Fruit fly (Drosophila melanogaster) whole organism, wandering third instar larva: ENCODE results near the gene CG13040.

Experiments
- Abd-B ChIP-seq: fragments of >200 bp; optimal IDR thresholded peaks from 2 replicates; lab custom pipeline; 2017; ENCODE audit warnings: missing biosample characterization, missing genetic modification characterization
- CG9705 ChIP-seq: fragments of 200-800 bp; sonication (Bioruptor generic); optimal IDR thresholded peaks from 2 replicates; lab custom pipeline; 2018; ENCODE audit warnings: missing biosample characterization, mild to moderate bottlenecking, missing genetic modification characterization
- CrebA ChIP-seq: fragments of 200-800 bp; sonication (Bioruptor generic); optimal IDR thresholded peaks from 2 replicates; lab custom pipeline; 2016; ENCODE audit warnings: missing biosample characterization, mild to moderate bottlenecking, missing genetic modification characterization, borderline replicate concordance
- Dfd ChIP-seq: fragments of >200 bp; optimal IDR thresholded peaks from 2 replicates; lab custom pipeline; 2017; ENCODE audit warnings: missing biosample characterization, missing genetic modification characterization
- GATAd ChIP-seq: sonication (Bioruptor generic); optimal IDR thresholded peaks from 2 replicates; lab custom pipeline; 2016; ENCODE audit warnings: missing biosample characterization, missing genetic modification characterization
- HLH106 ChIP-seq: fragments of 200-800 bp; optimal IDR thresholded peaks from 3 replicates; lab custom pipeline; 2019; ENCODE audit warnings: missing biosample characterization, mild to moderate bottlenecking, missing genetic modification characterization, moderate library complexity
- Hnf4 ChIP-seq: fragments of 200-800 bp; sonication (Bioruptor generic); optimal IDR thresholded peaks from 2 replicates; lab custom pipeline; 2016; ENCODE audit warnings: missing biosample characterization, mild to moderate bottlenecking, missing genetic modification characterization
- Hr78 ChIP-seq: fragments of >200 bp; optimal IDR thresholded peaks from 2 replicates; lab custom pipeline; 2017; ENCODE audit warnings: missing biosample characterization, missing genetic modification characterization
- Hr83 ChIP-seq: fragments of 200-300 bp; sonication (Bioruptor generic); optimal IDR thresholded peaks from 2 replicates; lab custom pipeline; 2016; ENCODE audit warnings: missing biosample characterization, mild to moderate bottlenecking, missing genetic modification characterization, moderate library complexity; ENCODE audit not compliant: poor library complexity, severe bottlenecking
- Mio ChIP-seq: sonication (Bioruptor generic); optimal IDR thresholded peaks from 2 replicates; lab custom pipeline; 2016; ENCODE audit warnings: missing biosample characterization, missing genetic modification characterization
- Myc ChIP-seq: fragments of >200 bp; optimal IDR thresholded peaks from 2 replicates; lab custom pipeline; 2017
- N ChIP-seq: fragments of >200 bp; optimal IDR thresholded peaks from 2 replicates; lab custom pipeline; 2018; ENCODE audit warnings: missing biosample characterization, missing external identifiers, missing genetic modification characterization
- OdsH ChIP-seq: fragments of 200-800 bp; sonication (Bioruptor generic); optimal IDR thresholded peaks from 2 replicates; lab custom pipeline; 2016; ENCODE audit warnings: missing biosample characterization, mild to moderate bottlenecking, missing genetic modification characterization
- Rel ChIP-seq, 2 experiments: fragments of 200-800 bp; sonication (Bioruptor generic) in 1 of 2; optimal IDR thresholded peaks; 2 replicates in 1 of 2; 3 replicates in 1 of 2; lab custom pipeline; 2016 to 2019; ENCODE audit warnings: mild to moderate bottlenecking in 2 of 2, missing biosample characterization in 2 of 2, missing genetic modification characterization in 2 of 2, moderate library complexity in 1 of 2
- Vsx2 ChIP-seq: fragments of 200-300, 225-300 bp; sonication (Bioruptor generic); optimal IDR thresholded peaks from 2 replicates; lab custom pipeline; 2018; ENCODE audit warnings: missing biosample characterization, missing genetic modification characterization; ENCODE audit not compliant: partially characterized antibody
- br ChIP-seq: fragments of 200-800 bp; sonication (Bioruptor generic); optimal IDR thresholded peaks from 2 replicates; lab custom pipeline; 2016; ENCODE audit warnings: missing biosample characterization, missing genetic modification characterization
- dl ChIP-seq, 2 experiments: fragments of 175-275, 200-275 bp in 1 of 2; fragments of 200-275 bp in 1 of 2; sonication (Bioruptor generic); optimal IDR thresholded peaks; lab custom pipeline; 2018; ENCODE audit warnings: mild to moderate bottlenecking in 2 of 2, missing biosample characterization in 2 of 2, missing genetic modification characterization in 2 of 2, moderate library complexity in 2 of 2; ENCODE audit not compliant: partially characterized antibody in 2 of 2, insufficient read depth in 1 of 2
- dsf ChIP-seq: sonication (Bioruptor generic); optimal IDR thresholded peaks from 2 replicates; lab custom pipeline; 2016; ENCODE audit warnings: missing biosample characterization, missing genetic modification characterization, borderline replicate concordance
- ey ChIP-seq: fragments of 200-800 bp; sonication (Bioruptor generic); optimal IDR thresholded peaks from 2 replicates; lab custom pipeline; 2016; ENCODE audit warnings: missing biosample characterization, missing genetic modification characterization
- foxo ChIP-seq, 2 experiments: fragments of 200-800 bp; sonication (Bioruptor generic); optimal IDR thresholded peaks; 2 replicates in 1 of 2; 3 replicates in 1 of 2; lab custom pipeline; 2016 to 2017; ENCODE audit warnings: missing biosample characterization in 2 of 2, missing genetic modification characterization in 2 of 2
- fru ChIP-seq: fragments of 200-800 bp; sonication (Bioruptor generic); optimal IDR thresholded peaks from 3 replicates; lab custom pipeline; 2016; ENCODE audit warnings: missing biosample characterization, mild to moderate bottlenecking, missing genetic modification characterization
- h ChIP-seq: fragments of 200-800 bp; sonication (Bioruptor generic); optimal IDR thresholded peaks from 3 replicates; lab custom pipeline; 2016; ENCODE audit warnings: missing biosample characterization, mild to moderate bottlenecking, missing genetic modification characterization
- jim ChIP-seq: fragments of 175-275, 200-325 bp; sonication (Bioruptor generic); optimal IDR thresholded peaks from 2 replicates; lab custom pipeline; 2016; ENCODE audit warnings: missing biosample characterization, mild to moderate bottlenecking, missing genetic modification characterization
- lola ChIP-seq: fragments of >200 bp; optimal IDR thresholded peaks from 2 replicates; lab custom pipeline; 2017; ENCODE audit warnings: missing biosample characterization, missing genetic modification characterization
- rgr ChIP-seq: fragments of 200-800 bp; sonication (Bioruptor generic); optimal IDR thresholded peaks from 3 replicates; lab custom pipeline; 2016; ENCODE audit warnings: missing biosample characterization, mild to moderate bottlenecking, missing genetic modification characterization
- sv ChIP-seq: fragments of 200-800 bp; sonication (Bioruptor generic); optimal IDR thresholded peaks from 3 replicates; lab custom pipeline; 2016; ENCODE audit warnings: missing biosample characterization, missing genetic modification characterization
- usp ChIP-seq: fragments of >200 bp; optimal IDR thresholded peaks from 2 replicates; lab custom pipeline; 2017; ENCODE audit warnings: missing biosample characterization, missing genetic modification characterization
- woc ChIP-seq: sonication (Bioruptor generic); optimal IDR thresholded peaks from 2 replicates; lab custom pipeline; 2016; ENCODE audit warnings: missing biosample characterization, mild to moderate bottlenecking, missing genetic modification characterization

CG13040 gene

DNA sequence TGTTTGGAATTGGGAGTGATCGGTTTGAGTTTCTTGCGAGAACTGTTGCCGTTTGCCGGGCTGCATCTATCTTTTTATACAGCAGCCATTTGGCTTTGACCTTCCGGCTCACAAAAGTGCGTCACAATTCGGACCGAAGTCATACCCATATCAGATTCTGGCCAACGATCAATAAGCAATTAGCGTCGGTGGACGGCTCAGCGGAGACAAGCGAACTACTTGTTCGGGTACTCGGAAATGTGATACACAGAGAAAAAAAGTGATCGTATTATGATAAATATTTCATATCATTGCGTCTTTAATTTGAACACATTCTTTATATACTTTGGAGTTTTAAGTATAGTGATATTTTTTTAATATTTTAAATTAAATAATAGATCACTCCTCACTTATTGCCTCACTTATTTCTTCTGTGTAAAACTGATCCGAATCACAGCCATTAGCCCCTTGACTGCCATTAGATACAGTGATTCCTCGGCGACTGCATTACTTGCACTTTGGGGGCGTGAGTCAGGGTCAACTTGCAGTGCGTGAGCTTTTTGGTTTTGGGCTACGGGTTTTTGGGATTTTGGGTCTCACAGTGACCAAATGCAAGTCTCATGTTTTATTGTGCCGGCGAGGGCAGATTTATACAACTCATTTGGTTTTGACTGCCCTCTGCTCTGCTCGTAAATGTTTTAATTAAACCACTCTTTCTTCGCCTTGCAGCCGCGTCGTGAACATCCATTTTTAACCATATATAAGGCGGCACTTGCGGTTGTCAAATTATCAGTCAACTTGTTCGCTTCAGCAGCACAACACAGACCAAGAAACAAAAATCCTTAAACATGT, 20.5 kb downstream of the CG13040 start, which contains the start of the genes CG13043 and CG13063:
Gene CG13043 (minus strand): TSS at position 51 of the 831 bp plus-strand sequence.
Gene CG13063 (plus strand): TSS at position 781 of the 831 bp plus-strand sequence.
- TF ChIP-seq Mio (GFP tag; lab: Kevin White, UChicago) (no peak), Hnf4 (GFP tag; lab: Kevin White, UChicago) (no peak), woc (GFP tag; lab: Kevin White, UChicago) (no peak), Myc (lab: Kevin White, UChicago) (no peak), ey (GFP tag; lab: Kevin White, UChicago) (no peak)

DNA sequence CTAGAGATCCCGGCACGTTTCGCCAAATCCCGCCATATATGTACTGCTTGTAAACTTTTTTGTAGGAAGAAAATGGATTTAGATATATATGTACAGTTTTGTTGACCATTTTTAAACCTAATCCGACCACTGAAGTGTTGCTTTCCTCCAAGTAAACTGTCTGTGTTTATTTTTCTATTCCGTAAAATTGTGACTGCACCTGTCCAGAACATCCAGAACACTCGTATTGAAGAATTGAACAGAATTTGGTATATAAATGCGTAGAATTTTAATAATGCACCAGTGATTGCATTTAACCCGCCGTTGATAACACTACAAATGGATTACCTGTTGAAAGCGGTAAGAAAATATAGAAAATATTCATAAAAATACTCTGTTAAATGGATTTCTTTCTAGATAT, 22.6 kb downstream of the CG13040 start, which contains the start of gene CG43249:
Gene CG43249 (plus strand): TSS at position 301 of the 400 bp plus-strand sequence.
- no peak for TF ChIP-seq CG9705
- TF ChIP-seq CrebA (GFP tag; lab: Kevin White, UChicago), result no peak

DNA sequence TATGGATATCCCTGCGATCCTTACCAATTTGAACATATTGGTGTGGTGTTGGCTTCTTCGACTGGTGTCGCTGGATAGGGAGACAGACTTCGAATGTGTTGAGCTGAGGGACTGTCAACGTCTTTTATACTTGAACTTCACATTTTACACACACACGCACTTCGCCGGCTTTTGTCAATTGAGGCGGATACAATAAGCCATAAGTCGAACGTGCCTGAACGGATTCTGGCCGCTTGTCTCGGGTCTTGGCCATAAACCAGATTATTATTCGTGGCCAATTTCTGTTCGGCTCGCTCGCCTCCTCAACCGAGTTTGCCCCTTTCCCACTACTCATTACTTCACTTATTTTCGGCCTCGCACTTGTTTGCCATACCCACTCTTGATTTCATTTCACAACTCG, 23.5 kb downstream of the CG13040 start, which contains the start of gene CG13044:
Gene CG13044 (minus strand): TSS at position 101 of the 400 bp plus-strand sequence.
- TF ChIP-seq sv (GFP tag; lab: Kevin White, UChicago) (no peak), usp (no peak), jim (no peak), HLH106 (tag; lab: Kevin White, UChicago) (no peak), dl (GFP tag; optimal IDR thresholded peaks at IDR 0.05; lab: Kevin White, UChicago; ENCODE audit: insufficient read depth in 1 of 2, partially characterized antibody in 2 of 2) (no peak), rgr (no peak), fru (GFP tag; lab: Kevin White, UChicago) (no peak), Hr78 (no peak), Dfd (GFP tag; lab: Kevin White, UChicago) (no peak), woc (GFP tag; lab: Kevin White, UChicago) (no peak), OdsH (GFP tag; lab: Kevin White, UChicago) (no peak), dsf (GFP tag; lab: Kevin White, UChicago) (no peak), Rel (GFP tag; optimal IDR thresholded peaks at IDR 0.05; lab: Kevin White, UChicago) (no peak), Rel (tag; optimal IDR thresholded peaks at IDR 0.05; lab: Kevin White, UChicago) (no peak), Abd-B (GFP tag; lab: Kevin White, UChicago) (no peak)
- TF ChIP-seq, all 38 proteins: peak for 0

DNA sequence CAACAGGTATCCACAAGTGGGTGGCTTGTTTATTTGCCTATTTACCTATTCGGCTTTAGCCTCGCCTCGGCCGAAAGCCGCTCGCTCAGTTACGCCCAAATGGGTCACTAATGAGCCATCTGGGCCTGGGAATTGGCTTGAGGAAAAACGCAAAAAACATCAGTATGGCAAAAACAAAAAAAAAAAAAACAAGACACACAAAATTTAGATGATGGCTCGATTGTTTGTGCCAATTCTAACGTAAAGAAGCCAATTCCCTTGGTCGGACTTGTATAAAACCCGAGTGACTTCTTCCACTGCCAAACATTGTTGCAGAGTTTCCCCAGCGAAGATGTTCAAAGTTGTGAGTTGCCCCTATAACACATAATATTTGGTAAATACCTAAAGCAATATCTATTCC, 25.4 kb downstream of the CG13040 start, which contains the start of gene CG4982:
Gene CG4982 (plus strand): TSS at position 301 of the 400 bp plus-strand sequence.
- no peak for TF ChIP-seq GATAd (GFP tag; lab: Kevin White, UChicago)
- no peak for TF ChIP-seq dsf (GFP tag; lab: Kevin White, UChicago)
- TF ChIP-seq CG9705, result no peak
- no peak for TF ChIP-seq Hr83
- no peak for TF ChIP-seq h (GFP tag; lab: Kevin White, UChicago)
- TF ChIP-seq ey (GFP tag; lab: Kevin White, UChicago), result no peak
- TF ChIP-seq CrebA (GFP tag; lab: Kevin White, UChicago), result no peak
- TF ChIP-seq dl (GFP tag; optimal IDR thresholded peaks at IDR 0.05; lab: Kevin White, UChicago; ENCODE audit: insufficient read depth in 1 of 2, partially characterized antibody in 2 of 2), result no peak
- no peak for TF ChIP-seq Rel (GFP tag; optimal IDR thresholded peaks at IDR 0.05; lab: Kevin White, UChicago)
- no peak for TF ChIP-seq Rel (tag; optimal IDR thresholded peaks at IDR 0.05; lab: Kevin White, UChicago)
- no peak for TF ChIP-seq Hnf4 (GFP tag; lab: Kevin White, UChicago)
- no peak for TF ChIP-seq br

DNA sequence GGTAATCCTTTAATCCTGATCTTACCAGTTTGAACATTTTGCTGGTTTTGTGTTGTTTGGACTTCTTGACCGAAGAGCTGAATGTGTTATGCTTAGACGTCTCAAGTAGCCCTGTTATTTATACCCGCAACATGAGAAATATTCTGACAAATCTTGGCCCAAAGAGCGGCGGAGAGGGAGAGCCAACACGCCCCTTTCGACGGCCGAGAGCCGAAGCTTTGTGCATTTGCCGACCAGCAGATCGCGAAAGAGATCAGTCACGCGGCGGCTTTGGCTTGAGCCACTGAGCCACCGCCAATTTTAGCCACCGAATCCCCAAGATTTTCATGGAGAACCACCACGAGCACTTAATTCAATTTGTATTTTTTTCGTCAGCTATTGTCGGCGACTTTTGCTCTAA, 31.1 kb downstream of the CG13040 start, which contains the start of gene CG4962:
Gene CG4962 (minus strand): TSS at position 101 of the 400 bp plus-strand sequence.
- TF ChIP-seq foxo (GFP tag; optimal IDR thresholded peaks at IDR 0.05; lab: Kevin White, UChicago) (no peak), N (GFP tag; lab: Kevin White, UChicago) (no peak), fru (GFP tag; lab: Kevin White, UChicago) (no peak), Rel (GFP tag; optimal IDR thresholded peaks at IDR 0.05; lab: Kevin White, UChicago) (no peak), Rel (tag; optimal IDR thresholded peaks at IDR 0.05; lab: Kevin White, UChicago) (no peak)

DNA sequence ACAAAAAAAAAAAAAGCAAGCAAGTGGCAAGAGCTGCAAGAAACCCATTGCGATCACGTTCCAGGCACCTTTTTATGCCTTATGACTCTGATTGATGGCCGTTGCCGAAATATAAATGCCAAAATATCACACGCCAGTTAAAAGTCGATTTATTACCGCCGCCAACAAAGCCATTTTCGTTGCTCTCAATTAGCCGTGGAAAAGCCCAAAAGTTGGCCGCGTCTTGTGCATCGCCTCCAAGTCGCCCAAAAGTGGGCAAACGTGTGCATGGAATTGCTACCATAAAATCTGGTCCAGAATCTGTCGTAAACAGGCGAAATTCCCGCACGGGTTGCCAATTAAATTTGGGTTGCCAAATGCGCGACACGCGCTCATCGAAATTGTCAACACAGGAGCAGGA, 34.9 kb downstream of the CG13040 start:
- no peak for TF ChIP-seq dsf (GFP tag; lab: Kevin White, UChicago)
- TF ChIP-seq N (GFP tag; lab: Kevin White, UChicago), result peak; percentile 32
- TF ChIP-seq Vsx2, result peak; percentile 88
- TF ChIP-seq lola (GFP tag; lab: Kevin White, UChicago), result peak; percentile 51
- no peak for TF ChIP-seq jim
- TF ChIP-seq Myc (lab: Kevin White, UChicago), result peak; percentile 76
